Fruit fly (Drosophila melanogaster) whole organism, embryonic: ENCODE data around the gene CG3815.

Source experiments
- B-H2 ChIP-seq: fragments of 200-800 bp; sonication (Bioruptor generic); optimal IDR thresholded peaks from 2 replicates; lab custom pipeline; 2018; ENCODE audit warnings: missing biosample characterization, mild to moderate bottlenecking, missing genetic modification characterization
- Bgb ChIP-seq: fragments of 200-800 bp; sonication (Bioruptor generic); IDR thresholded peaks from 2 replicates; pipeline ENCODE4 v1.3.6; 2022; ENCODE audit warnings: missing biosample characterization, missing genetic modification characterization; ENCODE audit not compliant: partially characterized antibody
- BtbVII ChIP-seq: fragments of 200-800 bp; sonication (Bioruptor generic); optimal IDR thresholded peaks from 3 replicates; lab custom pipeline; 2017; ENCODE audit warnings: missing biosample characterization, mild to moderate bottlenecking, missing genetic modification characterization
- CG10209 ChIP-seq: fragments of 200-800 bp; sonication (Bioruptor generic); optimal IDR thresholded peaks from 3 replicates; lab custom pipeline; 2017; ENCODE audit warnings: missing biosample characterization, mild to moderate bottlenecking, missing genetic modification characterization, missing genetic modification reagents
- CG11504 ChIP-seq: fragments of 200-800 bp; sonication (Bioruptor generic); optimal IDR thresholded peaks from 3 replicates; lab custom pipeline; 2019; ENCODE audit warnings: missing biosample characterization, mild to moderate bottlenecking, missing genetic modification characterization, moderate library complexity
- CG11695 ChIP-seq: fragments of 200-800 bp; sonication (Bioruptor generic); IDR thresholded peaks from 3 replicates; pipeline ENCODE4 v1.3.6; 2022; ENCODE audit warnings: missing biosample characterization, missing genetic modification characterization
- CG12299 ChIP-seq: fragments of 200-800 bp; sonication (Bioruptor generic); optimal IDR thresholded peaks from 2 replicates; lab custom pipeline; 2018; ENCODE audit warnings: missing biosample characterization, mild to moderate bottlenecking, missing genetic modification characterization
- CG12659 ChIP-seq: fragments of 200-800 bp; sonication (Bioruptor generic); optimal IDR thresholded peaks from 3 replicates; lab custom pipeline; 2017; ENCODE audit warnings: mild to moderate bottlenecking, missing biosample characterization, missing genetic modification reagents, missing genetic modification characterization
- CG17186 ChIP-seq: fragments of 200-800 bp; sonication (Bioruptor generic); optimal IDR thresholded peaks from 3 replicates; lab custom pipeline; 2017; ENCODE audit warnings: missing biosample characterization, missing genetic modification reagents, missing genetic modification characterization
- CG17829 ChIP-seq: fragments of 200-800 bp; optimal IDR thresholded peaks from 2 replicates; lab custom pipeline; 2019; ENCODE audit warnings: missing biosample characterization, mild to moderate bottlenecking, missing genetic modification characterization, moderate library complexity
- CG2678 ChIP-seq: fragments of 200-800 bp; sonication (Bioruptor generic); optimal IDR thresholded peaks from 3 replicates; lab custom pipeline; 2019; ENCODE audit warnings: missing biosample characterization, mild to moderate bottlenecking, missing genetic modification characterization, moderate library complexity
- CG30403 ChIP-seq: fragments of 200-800 bp; sonication (Bioruptor generic); optimal IDR thresholded peaks from 3 replicates; lab custom pipeline; 2016; ENCODE audit warnings: missing biosample characterization, missing genetic modification characterization
- CG3407 ChIP-seq: fragments of 200-800 bp; sonication (Bioruptor generic); optimal IDR thresholded peaks from 2 replicates; lab custom pipeline; 2018; ENCODE audit warnings: missing biosample characterization, mild to moderate bottlenecking, missing genetic modification characterization
- CG4424 ChIP-seq: fragments of 200-800 bp; sonication (Bioruptor generic); optimal IDR thresholded peaks from 3 replicates; lab custom pipeline; 2016; ENCODE audit warnings: missing biosample characterization, missing genetic modification characterization
- CG6791 ChIP-seq: fragments of 200-800 bp; sonication (Bioruptor generic); IDR thresholded peaks from 3 replicates; pipeline ENCODE4 v1.3.6; 2022; ENCODE audit warnings: missing biosample characterization, missing genetic modification characterization; ENCODE audit not compliant: partially characterized antibody
- CG7928 ChIP-seq: fragments of 200-800 bp; sonication (Bioruptor generic); optimal IDR thresholded peaks from 2 replicates; lab custom pipeline; 2017; ENCODE audit warnings: missing biosample characterization, mild to moderate bottlenecking, missing genetic modification characterization
- CTCF ChIP-seq: fragments of 200-800 bp; sonication (Bioruptor generic); optimal IDR thresholded peaks from 2 replicates; lab custom pipeline; 2017; ENCODE audit warnings: missing biosample characterization, mild to moderate bottlenecking, missing genetic modification characterization, moderate library complexity
- CoRest ChIP-seq: fragments of 200-800 bp; sonication (Bioruptor generic); optimal IDR thresholded peaks from 3 replicates; lab custom pipeline; 2018; ENCODE audit warnings: missing biosample characterization, mild to moderate bottlenecking, missing genetic modification characterization, moderate library complexity
- Dp ChIP-seq: fragments of 200-800 bp; sonication (Bioruptor generic); optimal IDR thresholded peaks from 2 replicates; lab custom pipeline; 2018; ENCODE audit warnings: missing biosample characterization, mild to moderate bottlenecking, missing genetic modification characterization, moderate library complexity
- Dref ChIP-seq: fragments of 200-800 bp; sonication (Bioruptor generic); IDR thresholded peaks from 2 replicates; pipeline ENCODE4 v1.3.6; 2022; ENCODE audit warnings: missing biosample characterization, missing genetic modification characterization
- E2f2 ChIP-seq: fragments of 200-800 bp; sonication (Bioruptor generic); IDR thresholded peaks from 2 replicates; pipeline ENCODE4 v1.3.6; 2022; ENCODE audit warnings: missing biosample characterization, missing genetic modification characterization
- Fer1 ChIP-seq: fragments of 200-800 bp; sonication (Bioruptor generic); optimal IDR thresholded peaks from 2 replicates; lab custom pipeline; 2017; ENCODE audit warnings: missing biosample characterization, mild to moderate bottlenecking, missing genetic modification characterization
- HLH4C ChIP-seq: fragments of 200-800 bp; sonication (Bioruptor generic); IDR thresholded peaks from 3 replicates; pipeline ENCODE4 v1.3.6; 2022; ENCODE audit warnings: missing biosample characterization, missing genetic modification characterization; ENCODE audit not compliant: partially characterized antibody
- Hmr ChIP-seq: fragments of 200-800 bp; sonication (Bioruptor generic); optimal IDR thresholded peaks from 3 replicates; lab custom pipeline; 2017; ENCODE audit warnings: mild to moderate bottlenecking, missing biosample characterization, missing genetic modification reagents, missing genetic modification characterization
- Hr51 ChIP-seq, 2 experiments: fragments of 200-800 bp; sonication (Bioruptor generic); optimal IDR thresholded peaks; 2 replicates in 1 of 2; 3 replicates in 1 of 2; lab custom pipeline; 2016 to 2018; ENCODE audit warnings: missing biosample characterization in 2 of 2, missing genetic modification characterization in 2 of 2, mild to moderate bottlenecking in 1 of 2, moderate library complexity in 1 of 2
- Hr78 ChIP-seq, 2 experiments: fragments of 200-800 bp in 1 of 2; fragments of >200 bp in 1 of 2; sonication (Bioruptor generic) in 1 of 2; optimal IDR thresholded peaks; 2 replicates each; lab custom pipeline; 2017 to 2019; ENCODE audit warnings: missing biosample characterization in 2 of 2, missing genetic modification characterization in 2 of 2, mild to moderate bottlenecking in 1 of 2, moderate library complexity in 1 of 2
- Med ChIP-seq: fragments of 200-800 bp; sonication (Bioruptor generic); peaks from one replicate; lab custom pipeline; 2016; ENCODE audit warnings: missing biosample characterization, missing genetic modification characterization, mild to moderate bottlenecking, inconsistent platforms, moderate library complexity
- NFAT ChIP-seq: fragments of 200-800 bp; sonication (Bioruptor generic); IDR thresholded peaks from 2 replicates; pipeline ENCODE4 v1.3.6; 2022; ENCODE audit warnings: missing biosample characterization, missing genetic modification characterization
- Sox100B ChIP-seq: fragments of 200-800 bp; sonication (Bioruptor generic); optimal IDR thresholded peaks from 3 replicates; lab custom pipeline; 2018; ENCODE audit warnings: missing biosample characterization, mild to moderate bottlenecking, missing genetic modification characterization
- amos ChIP-seq: fragments of 200-800 bp; sonication (Bioruptor generic); IDR thresholded peaks from 2 replicates; pipeline ENCODE4 v1.3.6; 2022; ENCODE audit warnings: missing biosample characterization, missing genetic modification characterization; ENCODE audit not compliant: partially characterized antibody
- ato ChIP-seq: fragments of 200-800 bp; sonication (Bioruptor generic); IDR thresholded peaks from 2 replicates; pipeline ENCODE4 v1.3.6; 2022; ENCODE audit warnings: missing biosample characterization, missing genetic modification characterization; ENCODE audit not compliant: partially characterized antibody
- az2 ChIP-seq: fragments of 200-800 bp; sonication (Bioruptor generic); optimal IDR thresholded peaks from 3 replicates; lab custom pipeline; 2016; ENCODE audit warnings: missing biosample characterization, missing genetic modification characterization
- bowl ChIP-seq: fragments of 200-800 bp; sonication (Bioruptor generic); IDR thresholded peaks from 2 replicates; pipeline ENCODE4 v1.3.6; 2022; ENCODE audit warnings: missing biosample characterization, missing genetic modification characterization
- caup ChIP-seq: fragments of 200-800 bp; sonication (Bioruptor generic); optimal IDR thresholded peaks from 3 replicates; lab custom pipeline; 2017; ENCODE audit warnings: missing biosample characterization, mild to moderate bottlenecking, missing genetic modification characterization, moderate library complexity; ENCODE audit not compliant: severe bottlenecking
- dan ChIP-seq: fragments of 200-800 bp; sonication (Bioruptor generic); IDR thresholded peaks from 2 replicates; pipeline ENCODE4 v1.3.6; 2022; ENCODE audit warnings: missing biosample characterization, missing genetic modification characterization
- gsb-n ChIP-seq: fragments of 200-800 bp; sonication (Bioruptor generic); optimal IDR thresholded peaks from 3 replicates; lab custom pipeline; 2018; ENCODE audit warnings: missing biosample characterization, mild to moderate bottlenecking, missing genetic modification characterization
- hbn ChIP-seq: fragments of 200-800 bp; sonication (Bioruptor generic); IDR thresholded peaks from 2 replicates; pipeline ENCODE4 v1.3.6; 2022; ENCODE audit warnings: missing biosample characterization, missing genetic modification characterization; ENCODE audit not compliant: partially characterized antibody
- knrl ChIP-seq: fragments of 200-800 bp; sonication (Bioruptor generic); IDR thresholded peaks from 3 replicates; pipeline ENCODE4 v1.3.6; 2022; ENCODE audit warnings: missing biosample characterization, missing genetic modification characterization; ENCODE audit not compliant: partially characterized antibody
- nmo ChIP-seq: fragments of 200-800 bp; sonication (Bioruptor generic); optimal IDR thresholded peaks from 2 replicates; lab custom pipeline; 2018; ENCODE audit warnings: missing biosample characterization, mild to moderate bottlenecking, missing genetic modification characterization, moderate library complexity
- onecut ChIP-seq: fragments of 200-800 bp; sonication (Bioruptor generic); IDR thresholded peaks from 2 replicates; pipeline ENCODE4 v1.3.6; 2022; ENCODE audit warnings: missing biosample characterization, missing genetic modification characterization
- pita ChIP-seq: fragments of 200-800 bp; sonication (Bioruptor generic); optimal IDR thresholded peaks from 2 replicates; lab custom pipeline; 2017; ENCODE audit warnings: missing biosample characterization, mild to moderate bottlenecking, missing genetic modification characterization
- pros ChIP-seq: fragments of 200-800 bp; sonication (Bioruptor generic); optimal IDR thresholded peaks from 3 replicates; lab custom pipeline; 2019; ENCODE audit warnings: missing biosample characterization, mild to moderate bottlenecking, missing genetic modification characterization, moderate library complexity
- pzg ChIP-seq: fragments of 200-800 bp; sonication (Bioruptor generic); optimal IDR thresholded peaks from 3 replicates; lab custom pipeline; 2018; ENCODE audit warnings: missing biosample characterization, mild to moderate bottlenecking, missing genetic modification characterization, moderate library complexity
- row ChIP-seq: fragments of 200-800 bp; sonication (Bioruptor generic); IDR thresholded peaks from 3 replicates; pipeline ENCODE4 v1.3.6; 2022; ENCODE audit warnings: missing biosample characterization, missing genetic modification characterization
- sd ChIP-seq: fragments of 200-800 bp; sonication (Bioruptor generic); optimal IDR thresholded peaks from 3 replicates; lab custom pipeline; 2018; ENCODE audit warnings: missing biosample characterization, mild to moderate bottlenecking, missing genetic modification characterization, moderate library complexity
- seq ChIP-seq: fragments of 200-800 bp; sonication (Bioruptor generic); IDR thresholded peaks from 2 replicates; pipeline ENCODE4 v1.3.6; 2022; ENCODE audit warnings: missing biosample characterization, missing genetic modification characterization
- sr ChIP-seq: fragments of 200-800 bp; sonication (Bioruptor generic); IDR thresholded peaks from 3 replicates; pipeline ENCODE4 v1.3.6; 2022; ENCODE audit warnings: missing biosample characterization, missing genetic modification characterization
- stwl ChIP-seq: fragments of 200-800 bp; sonication (Bioruptor generic); optimal IDR thresholded peaks from 3 replicates; lab custom pipeline; 2018; ENCODE audit warnings: missing biosample characterization, mild to moderate bottlenecking, missing genetic modification characterization, moderate library complexity
- sug ChIP-seq: fragments of 200-800 bp; optimal IDR thresholded peaks from 2 replicates; lab custom pipeline; 2019; ENCODE audit warnings: missing biosample characterization, mild to moderate bottlenecking, missing genetic modification characterization, moderate library complexity
- tna ChIP-seq: fragments of 200-800 bp; sonication (Bioruptor generic); IDR thresholded peaks from 2 replicates; pipeline ENCODE4 v1.3.6; 2022; ENCODE audit warnings: missing biosample characterization, missing genetic modification characterization; ENCODE audit not compliant: partially characterized antibody

CG3815 gene

dm6 chrX:6260900-6261299, 34.3 kb upstream of the CG3815 start, which contains the start of gene Josd (continued):
- TF ChIP-seq Hmr (GFP tag; lab: Kevin White, UChicago) (peak; percentile 27), sd (tag; lab: Kevin White, UChicago) (no peak), seq (GFP tag; lab: Robert Waterston, UW) (no peak), Dref (GFP tag; lab: Robert Waterston, UW) (peak; percentile 81), CG11695 (no peak), BtbVII (no peak), HLH4C (GFP tag; lab: Robert Waterston, UW) (peak; percentile 74), Hr78 (GFP tag; optimal IDR thresholded peaks at IDR 0.05; lab: Kevin White, UChicago) (no peak), pita (GFP tag; lab: Kevin White, UChicago) (no peak), CG12299 (tag; lab: Kevin White, UChicago) (no peak), CoRest (tag; lab: Kevin White, UChicago) (no peak), Bgb (GFP tag; lab: Robert Waterston, UW) (peak; percentile 86), amos (GFP tag; lab: Robert Waterston, UW) (peak; percentile 92), CG30403 (GFP tag; lab: Kevin White, UChicago) (no peak), E2f2 (GFP tag; lab: Robert Waterston, UW) (no peak), knrl (GFP tag; lab: Robert Waterston, UW) (peak; percentile 85), NFAT (GFP tag; lab: Robert Waterston, UW) (no peak), Med (GFP tag; lab: Kevin White, UChicago) (peak; percentile 80), tna (GFP tag; lab: Robert Waterston, UW) (peak; percentile 54), ato (GFP tag; lab: Robert Waterston, UW) (peak; percentile 50; the same call in 1 of the 2 replicates), Hr51 (GFP tag; optimal IDR thresholded peaks at IDR 0.05; lab: Kevin White, UChicago) (no peak), CG12659 (GFP tag; lab: Kevin White, UChicago) (peak; percentile 33), row (GFP tag; lab: Robert Waterston, UW) (peak; percentile 83), CG3407 (GFP tag; lab: Kevin White, UChicago) (no peak), nmo (GFP tag; lab: Kevin White, UChicago) (peak; percentile 18), caup (GFP tag; lab: Kevin White, UChicago) (no peak), CTCF (GFP tag; lab: Kevin White, UChicago) (no peak), gsb-n (tag; lab: Kevin White, UChicago) (no peak), bowl (GFP tag; lab: Robert Waterston, UW) (no peak), CG10209 (no peak), Sox100B (GFP tag; lab: Kevin White, UChicago) (no peak), CG4424 (GFP tag; lab: Kevin White, UChicago) (no peak), hbn (peak; percentile 87), CG6791 (GFP tag; lab: Robert Waterston, UW) (peak; percentile 83), CG2678 (tag; lab: Kevin White, UChicago) (peak; percentile 8), sug (peak; percentile 11), stwl (tag; lab: Kevin White, UChicago) (peak; percentile 48), az2 (no peak), CG17829 (tag; lab: Kevin White, UChicago) (no peak), pzg (GFP tag; lab: Kevin White, UChicago) (peak; percentile 51), onecut (GFP tag; lab: Robert Waterston, UW) (no peak), dan (GFP tag; lab: Robert Waterston, UW) (no peak), B-H2 (GFP tag; lab: Kevin White, UChicago) (peak; percentile 17), pros (GFP tag; lab: Kevin White, UChicago) (no peak), Fer1 (peak; percentile 3), CG7928 (GFP tag; lab: Kevin White, UChicago) (no peak), sr (GFP tag; lab: Robert Waterston, UW) (no peak), Dp (peak; percentile 15), CG17186 (GFP tag; lab: Kevin White, UChicago) (no peak), CG11504 (tag; lab: Kevin White, UChicago) (peak; percentile 16)
